Fruit fly (Drosophila melanogaster) whole organism: ENCODE results near the gene Pcif1.

Experiments
- CG8478 ChIP-seq: fragments of >200 bp; optimal IDR thresholded peaks from 2 replicates; lab custom pipeline; 2018; ENCODE audit warnings: inconsistent platforms
- pan ChIP-seq: fragments of >200 bp; optimal IDR thresholded peaks from 2 replicates; lab custom pipeline; 2017
- usp ChIP-seq: fragments of >200 bp; optimal IDR thresholded peaks from 2 replicates; lab custom pipeline; 2017; ENCODE audit warnings: missing biosample characterization, missing genetic modification characterization, mixed read lengths

- no peak for TF ChIP-seq usp (GFP tag; lab: Kevin White, UChicago)
- no peak for TF ChIP-seq pan (lab: Kevin White, UChicago)
- TF ChIP-seq CG8478 = no peak
These were observed 35.6 kb downstream of the Pcif1 start for dm6 chr3L:20750391-20750790.
